Fruit fly (Drosophila melanogaster): ENCODE measurements around the gene Ets96B.

The Ets96B gene

DNA sequence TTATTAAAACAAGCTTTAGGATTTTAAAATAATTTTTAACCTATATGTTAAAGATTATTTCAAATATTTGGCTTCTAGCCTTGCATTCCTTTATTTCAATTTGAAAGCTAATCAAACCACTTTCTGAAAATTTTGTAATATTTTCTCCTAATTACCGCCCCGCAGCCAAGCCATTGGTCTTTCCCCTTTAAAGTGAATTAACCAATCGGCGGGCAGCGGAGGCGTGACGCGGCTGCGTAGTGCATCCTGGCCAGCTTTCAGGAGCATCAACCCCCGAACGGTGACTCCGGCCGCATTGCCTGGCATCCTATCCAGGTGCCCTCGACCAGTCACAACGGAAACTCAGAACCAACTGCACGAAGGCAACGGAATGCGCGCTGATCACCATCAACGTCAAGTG is at the start of gene Ets96B:
TSS of gene Ets96B (plus strand) at position 321 of the 400 bp plus-strand sequence.
- TF ChIP-seq Nf-YB (GFP tag; optimal IDR thresholded peaks at IDR 0.05) = peak; percentile 94
- no peak for TF ChIP-seq CG32532 (GFP tag; IDR thresholded peaks at IDR 0.05)
- TF ChIP-seq Nf-YC (tag; optimal IDR thresholded peaks at IDR 0.05) = peak; percentile 93

DNA sequence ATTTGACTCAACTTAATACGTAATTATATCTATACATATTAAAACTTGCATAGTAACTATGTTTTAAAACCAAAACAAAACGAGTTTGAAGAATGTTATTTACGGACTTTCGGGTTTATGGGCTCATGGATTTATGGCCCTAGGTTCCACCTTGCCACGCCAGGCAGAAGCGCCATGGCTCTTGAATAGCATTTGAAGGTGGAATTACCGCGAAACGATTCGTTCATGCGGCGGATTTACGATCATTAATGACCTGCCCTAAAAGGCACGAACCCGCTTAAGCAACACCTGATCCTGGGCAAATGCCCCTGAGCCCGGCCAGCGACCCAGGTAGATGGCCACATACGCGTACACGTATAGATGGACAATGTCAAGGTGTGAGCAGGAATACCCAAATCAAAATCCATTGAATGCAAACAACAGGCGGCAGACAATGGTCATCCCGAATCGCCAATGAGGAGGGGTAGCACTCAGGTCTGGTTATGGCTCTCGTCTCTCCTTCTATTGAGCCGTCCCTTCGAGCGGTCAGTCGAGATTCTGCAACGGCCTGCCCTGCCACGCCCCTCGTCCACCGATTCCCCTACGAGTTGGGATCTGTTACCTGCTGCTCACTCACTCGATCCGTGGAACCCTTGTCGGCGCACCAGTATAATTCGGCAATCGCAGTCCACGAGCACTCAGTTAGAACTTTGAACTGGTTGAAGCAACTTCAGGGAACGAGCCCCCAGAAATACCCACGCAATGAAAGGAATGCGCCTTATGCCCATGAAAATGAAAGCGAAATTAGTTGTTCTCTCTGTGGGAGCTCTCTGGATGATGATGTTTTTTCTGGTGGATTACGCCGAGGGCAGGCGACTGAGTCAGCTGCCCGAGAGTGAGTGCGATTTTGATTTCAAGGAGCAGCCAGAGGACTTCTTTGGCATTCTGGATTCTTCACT is 38.5 kb upstream of the Ets96B start, which contains the start of gene tld:
TSS of gene tld (plus strand) at position 677 of the 938 bp plus-strand sequence.
- TF ChIP-seq Jarid2 (GFP tag; optimal IDR thresholded peaks at IDR 0.05) (no peak), disco-r (GFP tag; optimal IDR thresholded peaks at IDR 0.05) (no peak), Hr3 (GFP tag; optimal IDR thresholded peaks at IDR 0.05) (no peak), peb (GFP tag; IDR thresholded peaks at IDR 0.05) (no peak), Antp (GFP tag; optimal IDR thresholded peaks at IDR 0.05) (no peak), CG5180 (GFP tag; optimal IDR thresholded peaks at IDR 0.05) (no peak), zen (tag; optimal IDR thresholded peaks at IDR 0.05) (peak; percentile 91), CG3065 (GFP tag; optimal IDR thresholded peaks at IDR 0.05) (peak; percentile 44), CG3726 (GFP tag; IDR thresholded peaks at IDR 0.05) (no peak), CG7987 (GFP tag; optimal IDR thresholded peaks at IDR 0.05) (no peak), CG8944 (GFP tag; optimal IDR thresholded peaks at IDR 0.05) (no peak), CG14050 (GFP tag; IDR thresholded peaks at IDR 0.05) (no peak), run (tag; optimal IDR thresholded peaks at IDR 0.05) (no peak), Max (GFP tag; optimal IDR thresholded peaks at IDR 0.05) (no peak), bcd (GFP tag; optimal IDR thresholded peaks at IDR 0.05) (no peak), CG14014 (GFP tag; IDR thresholded peaks at IDR 0.05) (no peak), Dad (GFP tag; optimal IDR thresholded peaks at IDR 0.05) (no peak), yki (optimal IDR thresholded peaks at IDR 0.05) (no peak), CG2116 (GFP tag; optimal IDR thresholded peaks at IDR 0.05) (no peak), tll (GFP tag; optimal IDR thresholded peaks at IDR 0.05) (peak in 1 of 2 experiments; percentile 88), Fer1 (GFP tag; optimal IDR thresholded peaks at IDR 0.05) (no peak), Ets97D (GFP tag; optimal IDR thresholded peaks at IDR 0.05) (no peak), CG9609 (GFP tag; optimal IDR thresholded peaks at IDR 0.05) (no peak), CG6254 (GFP tag; optimal IDR thresholded peaks at IDR 0.05) (no peak), CG7372 (GFP tag; IDR thresholded peaks at IDR 0.05) (no peak), ase (GFP tag; IDR thresholded peaks at IDR 0.05) (no peak), MTF-1 (GFP tag; optimal IDR thresholded peaks at IDR 0.05; ENCODE audit: borderline replicate concordance) (no peak), CG6791 (GFP tag; IDR thresholded peaks at IDR 0.05; ENCODE audit: partially characterized antibody) (no peak), z (GFP tag; IDR thresholded peaks at IDR 0.05) (peak; percentile 54; the same call in 1 of the 3 replicates), usp (GFP tag; optimal IDR thresholded peaks at IDR 0.05) (no peak), Xbp1 (GFP tag; optimal IDR thresholded peaks at IDR 0.05) (no peak), ems (GFP tag; optimal IDR thresholded peaks at IDR 0.05) (no peak), sna (GFP tag; IDR thresholded peaks at IDR 0.05; ENCODE audit: partially characterized antibody) (no peak), row (GFP tag; IDR thresholded peaks at IDR 0.05) (no peak), pzg (GFP tag; optimal IDR thresholded peaks at IDR 0.05) (no peak), CG5245 (GFP tag; optimal IDR thresholded peaks at IDR 0.05) (no peak), sisA (GFP tag; IDR thresholded peaks at IDR 0.05) (no peak), chm (GFP tag; IDR thresholded peaks at IDR 0.05) (no peak), onecut (GFP tag; IDR thresholded peaks at IDR 0.05) (no peak), CG16779 (GFP tag; IDR thresholded peaks at IDR 0.05) (no peak), Scr (GFP tag; IDR thresholded peaks at IDR 0.05; ENCODE audit: partially characterized antibody) (no peak), B-H2 (GFP tag; optimal IDR thresholded peaks at IDR 0.05) (no peak), Blimp-1 (GFP tag; optimal IDR thresholded peaks at IDR 0.05) (peak; percentile 45), CG17912 (GFP tag; optimal IDR thresholded peaks at IDR 0.05) (no peak), BtbVII (GFP tag; optimal IDR thresholded peaks at IDR 0.05) (no peak)
